Worm (Caenorhabditis elegans) whole organism, young adult: ENCODE results near the gene K11H12.1.

Experiments
- B0261.1 ChIP-seq: sonication (generic microtip); optimal IDR thresholded peaks from 2 replicates; lab custom pipeline; 2016; ENCODE audit warnings: mild to moderate bottlenecking, missing genetic modification characterization, moderate library complexity, missing compliant biosample characterization
- B0336.3 ChIP-seq: fragments of 200-800 bp; sonication (Bioruptor generic); IDR thresholded peaks from 2 replicates; pipeline ENCODE4 v1.3.6; 2022; ENCODE audit warnings: missing genetic modification characterization, missing compliant biosample characterization
- C06A6.2 ChIP-seq: fragments of 200-800 bp; sonication (Bioruptor generic); conservative IDR thresholded peaks from 2 replicates; pipeline ENCODE4 v1.3.6; 2022; ENCODE audit warnings: missing genetic modification characterization, missing compliant biosample characterization
- D2030.7 ChIP-seq: fragments of 200-800 bp; sonication (Bioruptor generic); IDR thresholded peaks from 2 replicates; pipeline ENCODE4 v1.3.6; 2022; ENCODE audit warnings: missing genetic modification reagents, missing genetic modification characterization, missing compliant biosample characterization
- F23B12.7 ChIP-seq: sonication (generic microtip); optimal IDR thresholded peaks from 2 replicates; lab custom pipeline; 2017; ENCODE audit warnings: missing genetic modification characterization, mild to moderate bottlenecking, missing compliant biosample characterization, antibody characterized with exemption, moderate library complexity; ENCODE audit not compliant: insufficient read depth
- F33H1.4 ChIP-seq: fragments of 200-800 bp; sonication (Bioruptor generic); IDR thresholded peaks from 2 replicates; pipeline ENCODE4 v1.3.6; 2022; ENCODE audit warnings: missing genetic modification reagents, missing genetic modification characterization, missing compliant biosample characterization
- F49E8.2 ChIP-seq: sonication (generic microtip); optimal IDR thresholded peaks from 3 replicates; lab custom pipeline; 2017; ENCODE audit warnings: missing genetic modification characterization, mild to moderate bottlenecking, missing compliant biosample characterization, antibody characterized with exemption, moderate library complexity; ENCODE audit not compliant: insufficient read depth
- F52B5.7 ChIP-seq: sonication (generic microtip); optimal IDR thresholded peaks from 2 replicates; lab custom pipeline; 2016; ENCODE audit warnings: mild to moderate bottlenecking, missing genetic modification characterization, missing compliant biosample characterization
- T07F8.4 ChIP-seq: sonication (generic microtip); optimal IDR thresholded peaks from 2 replicates; lab custom pipeline; 2016; ENCODE audit warnings: mild to moderate bottlenecking, missing genetic modification characterization, moderate library complexity, missing compliant biosample characterization
- Y53G8AR.9 ChIP-seq: fragments of 200-800 bp; sonication (Bioruptor generic); conservative IDR thresholded peaks from 2 replicates; pipeline ENCODE4 v1.3.6; 2022; ENCODE audit warnings: missing genetic modification reagents, missing genetic modification characterization, missing compliant biosample characterization
- Y67H2A.10 ChIP-seq: fragments of 200-800 bp; sonication (Bioruptor generic); conservative IDR thresholded peaks from 2 replicates; pipeline ENCODE4 v1.3.6; 2022; ENCODE audit warnings: missing genetic modification reagents, missing genetic modification characterization, missing compliant biosample characterization
- athp-1 ChIP-seq: sonication (generic microtip); optimal IDR thresholded peaks from 2 replicates; lab custom pipeline; 2017; ENCODE audit warnings: mild to moderate bottlenecking, missing genetic modification characterization, missing compliant biosample characterization
- attf-3 ChIP-seq: fragments of 200-800 bp; sonication (Bioruptor generic); conservative IDR thresholded peaks from 2 replicates; pipeline ENCODE4 v1.3.6; 2022; ENCODE audit warnings: missing genetic modification reagents, missing genetic modification characterization, missing compliant biosample characterization
- attf-6 ChIP-seq: fragments of 200-800 bp; sonication (Bioruptor generic); IDR thresholded peaks from 2 replicates; pipeline ENCODE4 v1.3.6; 2022; ENCODE audit warnings: missing genetic modification reagents, missing genetic modification characterization, missing compliant biosample characterization
- bed-2 ChIP-seq: fragments of 200-800 bp; sonication (Bioruptor generic); IDR thresholded peaks from 2 replicates; pipeline ENCODE4 v1.3.6; 2022; ENCODE audit warnings: missing genetic modification reagents, missing genetic modification characterization, missing compliant biosample characterization
- cebp-2 ChIP-seq: fragments of 200-800 bp; sonication (Bioruptor generic); IDR thresholded peaks from 2 replicates; pipeline ENCODE4 v1.3.6; 2022; ENCODE audit warnings: missing genetic modification characterization, missing compliant biosample characterization
- ceh-58 ChIP-seq: fragments of 200-800 bp; sonication (Bioruptor generic); IDR thresholded peaks from 2 replicates; pipeline ENCODE4 v1.3.6; 2022; ENCODE audit warnings: missing genetic modification characterization, missing compliant biosample characterization
- die-1 ChIP-seq: sonication (generic microtip); optimal IDR thresholded peaks from 2 replicates; lab custom pipeline; 2016; ENCODE audit warnings: missing genotype, mild to moderate bottlenecking, missing genetic modification characterization, missing compliant biosample characterization
- dpff-1 ChIP-seq: sonication (generic microtip); optimal IDR thresholded peaks from 2 replicates; lab custom pipeline; 2017; ENCODE audit warnings: mild to moderate bottlenecking, missing genetic modification characterization, missing compliant biosample characterization
- egl-18 ChIP-seq: fragments of 200-800 bp; sonication (Bioruptor generic); IDR thresholded peaks from 2 replicates; pipeline ENCODE4 v1.3.6; 2022; ENCODE audit warnings: missing genetic modification reagents, missing genetic modification characterization, missing compliant biosample characterization
- fkh-3 ChIP-seq: sonication (generic microtip); optimal IDR thresholded peaks from 2 replicates; lab custom pipeline; 2016; ENCODE audit warnings: mild to moderate bottlenecking, missing genetic modification characterization, missing compliant biosample characterization
- gei-17 ChIP-seq: fragments of 200-800 bp; sonication (Bioruptor generic); optimal IDR thresholded peaks from 2 replicates; lab custom pipeline; 2018; ENCODE audit warnings: mild to moderate bottlenecking, missing genetic modification characterization, missing compliant biosample characterization
- hmg-20 ChIP-seq: fragments of 200-800 bp; sonication (Bioruptor generic); IDR thresholded peaks from 2 replicates; pipeline ENCODE4 v1.3.6; 2022; ENCODE audit warnings: missing genetic modification reagents, missing genetic modification characterization, missing compliant biosample characterization
- hrde-1 ChIP-seq: sonication (generic microtip); optimal IDR thresholded peaks from 2 replicates; lab custom pipeline; 2016; ENCODE audit warnings: missing genetic modification characterization, mild to moderate bottlenecking, missing compliant biosample characterization, moderate library complexity, missing genotype, missing genetic modification reagents, borderline replicate concordance
- hsf-1 ChIP-seq: fragments of 200-800 bp; sonication (Bioruptor generic); IDR thresholded peaks from 2 replicates; pipeline ENCODE4 v1.3.6; 2022; ENCODE audit warnings: missing genetic modification reagents, missing genetic modification characterization, missing compliant biosample characterization
- lin-35 ChIP-seq, 3 experiments: fragments of 150-350 bp in 2 of 3; sonication (generic microtip) in 1 of 3; optimal IDR thresholded peaks; 2 replicates each; lab custom pipeline; 2014 to 2018; ENCODE audit warnings: missing biosample characterization in 3 of 3, missing genetic modification characterization in 3 of 3, missing genetic modification reagents in 3 of 3
- lin-54 ChIP-seq: fragments of 200-800 bp; sonication (Bioruptor generic); optimal IDR thresholded peaks from 2 replicates; lab custom pipeline; 2018; ENCODE audit warnings: mild to moderate bottlenecking, missing genetic modification characterization, missing compliant biosample characterization
- madf-6 ChIP-seq: fragments of 200-800 bp; sonication (Bioruptor generic); IDR thresholded peaks from 2 replicates; pipeline ENCODE4 v1.3.6; 2022; ENCODE audit warnings: missing genetic modification reagents, missing genetic modification characterization, missing compliant biosample characterization
- mcd-1 ChIP-seq: fragments of 200-800 bp; sonication (Bioruptor generic); IDR thresholded peaks from 2 replicates; pipeline ENCODE4 v1.3.6; 2022; ENCODE audit warnings: missing genetic modification reagents, missing genetic modification characterization, missing compliant biosample characterization
- mel-28 ChIP-seq: sonication (generic microtip); optimal IDR thresholded peaks from 2 replicates; lab custom pipeline; 2016; ENCODE audit warnings: borderline replicate concordance, mild to moderate bottlenecking, missing genetic modification characterization, missing compliant biosample characterization
- mxl-1 ChIP-seq: sonication (generic microtip); optimal IDR thresholded peaks from 2 replicates; lab custom pipeline; 2016; ENCODE audit warnings: missing genetic modification characterization, missing compliant biosample characterization
- nfya-1 ChIP-seq: sonication (generic microtip); optimal IDR thresholded peaks from 2 replicates; lab custom pipeline; 2017; ENCODE audit warnings: antibody characterized with exemption, missing compliant biosample characterization, missing genetic modification characterization, borderline replicate concordance; ENCODE audit not compliant: insufficient read depth
- nfyb-1 ChIP-seq: fragments of 200-800 bp; sonication (Bioruptor generic); IDR thresholded peaks from 2 replicates; pipeline ENCODE4 v1.3.6; 2022; ENCODE audit warnings: missing genetic modification reagents, missing genetic modification characterization, missing compliant biosample characterization
- nhr-27 ChIP-seq: fragments of 200-800 bp; sonication (Bioruptor generic); optimal IDR thresholded peaks from 2 replicates; lab custom pipeline; 2018; ENCODE audit warnings: mild to moderate bottlenecking, missing genetic modification characterization, moderate library complexity, missing compliant biosample characterization
- nhr-80 ChIP-seq: sonication (generic microtip); optimal IDR thresholded peaks from 2 replicates; lab custom pipeline; 2016; ENCODE audit warnings: missing genetic modification characterization, missing compliant biosample characterization
- rcor-1 ChIP-seq: fragments of 200-800 bp; sonication (Bioruptor generic); IDR thresholded peaks from 2 replicates; pipeline ENCODE4 v1.3.6; 2022; ENCODE audit warnings: missing genetic modification reagents, missing genetic modification characterization, missing compliant biosample characterization
- snpc-1.1 ChIP-seq: sonication (generic microtip); optimal IDR thresholded peaks from 2 replicates; lab custom pipeline; 2017; ENCODE audit warnings: missing genetic modification characterization, mild to moderate bottlenecking, missing compliant biosample characterization, antibody characterized with exemption, moderate library complexity, missing genotype, missing genetic modification reagents; ENCODE audit not compliant: insufficient read depth
- somi-1 ChIP-seq: fragments of 200-800 bp; sonication (Bioruptor generic); optimal IDR thresholded peaks from 2 replicates; lab custom pipeline; 2018; ENCODE audit warnings: mild to moderate bottlenecking, missing genetic modification characterization, missing compliant biosample characterization
- tbp1 ChIP-seq: fragments of 200-800 bp; sonication (Bioruptor generic); optimal IDR thresholded peaks from 2 replicates; lab custom pipeline; 2018; ENCODE audit warnings: mild to moderate bottlenecking, missing genetic modification characterization, missing compliant biosample characterization
- tbx-9 ChIP-seq: sonication (generic microtip); optimal IDR thresholded peaks from 2 replicates; lab custom pipeline; 2016; ENCODE audit warnings: borderline replicate concordance, missing genetic modification characterization, inconsistent platforms, missing compliant biosample characterization
- tlf-1 ChIP-seq: fragments of 200-800 bp; sonication (Bioruptor generic); optimal IDR thresholded peaks from 2 replicates; lab custom pipeline; 2018; ENCODE audit warnings: mild to moderate bottlenecking, missing genetic modification characterization, missing compliant biosample characterization
- unc-130 ChIP-seq: sonication (generic microtip); optimal IDR thresholded peaks from 2 replicates; lab custom pipeline; 2016; ENCODE audit warnings: missing genetic modification reagents, missing genetic modification characterization, missing compliant biosample characterization
- ztf-18 ChIP-seq: sonication (generic microtip); optimal IDR thresholded peaks from 2 replicates; lab custom pipeline; 2016; ENCODE audit warnings: missing genotype, mild to moderate bottlenecking, missing genetic modification characterization, missing compliant biosample characterization
- ztf-22 ChIP-seq: fragments of 200-800 bp; sonication (Bioruptor generic); optimal IDR thresholded peaks from 2 replicates; lab custom pipeline; 2018; ENCODE audit warnings: mild to moderate bottlenecking, missing genetic modification characterization, moderate library complexity, missing compliant biosample characterization
- ztf-25 ChIP-seq: fragments of 200-800 bp; sonication (Bioruptor generic); IDR thresholded peaks from 2 replicates; pipeline ENCODE4 v1.3.6; 2022; ENCODE audit warnings: missing genetic modification reagents, missing genetic modification characterization, missing compliant biosample characterization
- ztf-28 ChIP-seq: fragments of 200-800 bp; sonication (Bioruptor generic); IDR thresholded peaks from 2 replicates; pipeline ENCODE4 v1.3.6; 2022; ENCODE audit warnings: missing genetic modification reagents, missing genetic modification characterization, missing compliant biosample characterization
- ztf-3 ChIP-seq: fragments of 200-800 bp; sonication (Bioruptor generic); optimal IDR thresholded peaks from 2 replicates; lab custom pipeline; 2018; ENCODE audit warnings: mild to moderate bottlenecking, missing genetic modification characterization, missing compliant biosample characterization
- ztf-6 ChIP-seq: fragments of 200-800 bp; sonication (Bioruptor generic); IDR thresholded peaks from 2 replicates; pipeline ENCODE4 v1.3.6; 2022; ENCODE audit warnings: missing genetic modification reagents, missing genetic modification characterization, missing compliant biosample characterization

K11H12.1 gene

DNA sequence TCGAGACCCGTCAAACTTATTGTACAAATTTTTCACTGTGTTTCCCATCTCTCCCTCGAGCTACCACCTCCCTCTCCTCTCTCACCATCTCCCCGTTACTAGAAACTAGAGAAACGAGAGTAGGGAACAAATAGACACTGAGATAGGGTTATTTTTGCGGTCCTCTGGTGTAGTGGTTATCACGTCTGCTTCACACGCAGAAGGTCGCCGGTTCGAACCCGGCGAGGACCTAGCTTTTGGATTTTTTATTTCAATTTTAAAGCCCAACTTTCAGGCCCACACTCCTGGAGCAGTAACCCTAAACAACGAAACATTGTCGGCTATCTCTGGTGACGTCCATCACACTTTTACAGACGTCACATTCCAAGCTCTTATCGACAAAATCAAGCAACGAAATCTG is 32.9 kb downstream of the K11H12.1 start (continued):
- TF ChIP-seq B0261.1 (tag; lab: Kevin White, UChicago): peak; percentile 85
- TF ChIP-seq nfyb-1: peak; percentile 76; the same call in 1 of the 2 replicates
- no peak for TF ChIP-seq gei-17 (GFP tag; lab: Kevin White, UChicago)
- TF ChIP-seq F49E8.2: no peak
- TF ChIP-seq madf-6: 0 out of 2 replicates have a peak, but pooled peaks have one; percentile 33
- TF ChIP-seq Y53G8AR.9 (GFP tag; lab: Robert Waterston, UW): no peak
- TF ChIP-seq egl-18 (GFP tag; lab: Robert Waterston, UW): no peak
- peak; percentile 42; the same call in 1 of the 2 replicates for TF ChIP-seq rcor-1 (GFP tag; lab: Robert Waterston, UW)
- TF ChIP-seq T07F8.4 (tag; lab: Kevin White, UChicago): peak; percentile 29
- TF ChIP-seq hmg-20 (GFP tag; lab: Robert Waterston, UW): peak; percentile 27; the same call in 1 of the 2 replicates
- 0 out of 2 replicates have a peak, but pooled peaks have one; percentile 11 for TF ChIP-seq C06A6.2 (GFP tag; lab: Robert Waterston, UW)
- no peak for TF ChIP-seq attf-6 (GFP tag; lab: Robert Waterston, UW)
- no peak for TF ChIP-seq cebp-2
- peak; percentile 57 for TF ChIP-seq D2030.7
- no peak for TF ChIP-seq ztf-3
- peak; percentile 68; the same call in 1 of the 2 replicates for TF ChIP-seq ztf-25
- no peak for TF ChIP-seq hsf-1 (GFP tag; lab: Robert Waterston, UW)
- no peak for TF ChIP-seq nhr-27 (tag; lab: Kevin White, UChicago)
- peak; percentile 86 for TF ChIP-seq F23B12.7 (tag; lab: Kevin White, UChicago)
- TF ChIP-seq ztf-28: no peak
- TF ChIP-seq ztf-22 (GFP tag; lab: Kevin White, UChicago): no peak
- TF ChIP-seq F52B5.7 (tag; lab: Kevin White, UChicago): peak; percentile 38
- no peak for TF ChIP-seq mxl-1
- peak; percentile 33 for TF ChIP-seq unc-130 (GFP tag; lab: Kevin White, UChicago)
- TF ChIP-seq tbx-9 (tag; lab: Kevin White, UChicago): no peak
- TF ChIP-seq athp-1 (tag; lab: Kevin White, UChicago): no peak
- TF ChIP-seq Y67H2A.10 (GFP tag; lab: Robert Waterston, UW): no peak
- no peak for TF ChIP-seq ceh-58 (GFP tag; lab: Robert Waterston, UW)
- TF ChIP-seq lin-54: peak; percentile 58
- no peak for TF ChIP-seq somi-1 (GFP tag; lab: Kevin White, UChicago)
- peak; percentile 19; the same call in 1 of the 2 replicates for TF ChIP-seq F33H1.4
- TF ChIP-seq ztf-6 (GFP tag; lab: Robert Waterston, UW): no peak
- no peak for TF ChIP-seq mel-28
- TF ChIP-seq hrde-1 (tag; lab: Kevin White, UChicago): no peak
- peak; percentile 58 for TF ChIP-seq mcd-1 (GFP tag; lab: Robert Waterston, UW)
- TF ChIP-seq die-1 (tag; lab: Kevin White, UChicago): peak; percentile 50
- no peak for TF ChIP-seq snpc-1.1
- peak in 1 of 3 experiments; percentile 65 for TF ChIP-seq lin-35 (GFP tag; optimal IDR thresholded peaks at IDR 0.05; lab: Kevin White, UChicago)
- no peak for TF ChIP-seq bed-2 (GFP tag; lab: Robert Waterston, UW)
- TF ChIP-seq tlf-1 (GFP tag; lab: Kevin White, UChicago): no peak
- no peak for TF ChIP-seq nhr-80 (tag; lab: Kevin White, UChicago)
- TF ChIP-seq B0336.3 (GFP tag; lab: Robert Waterston, UW): no peak
- TF ChIP-seq attf-3 (GFP tag; lab: Robert Waterston, UW): no peak
- no peak for TF ChIP-seq dpff-1 (tag; lab: Kevin White, UChicago)
- TF ChIP-seq fkh-3 (tag; lab: Kevin White, UChicago): no peak
- peak; percentile 39 for TF ChIP-seq ztf-18 (tag; lab: Kevin White, UChicago)
- no peak for TF ChIP-seq nfya-1
- peak; percentile 94 for TF ChIP-seq tbp1
